Worm (Caenorhabditis elegans) whole organism, L4/young adult: ENCODE measurements around the gene C55C3.3.

Experiments used
- W03F9.2 ChIP-seq: fragments of 150-350 bp; optimal IDR thresholded peaks from 2 replicates; lab custom pipeline; 2014; ENCODE audit warnings: missing biosample characterization, missing genetic modification characterization
- dao-5 ChIP-seq: sonication (generic microtip); optimal IDR thresholded peaks from 2 replicates; lab custom pipeline; 2016; ENCODE audit warnings: missing genotype, missing genetic modification characterization, moderate library complexity, missing compliant biosample characterization
- him-1 ChIP-seq: sonication (generic microtip); optimal IDR thresholded peaks from 2 replicates; lab custom pipeline; 2016; ENCODE audit warnings: missing genotype, missing genetic modification reagents, missing genetic modification characterization, missing compliant biosample characterization

DNA sequence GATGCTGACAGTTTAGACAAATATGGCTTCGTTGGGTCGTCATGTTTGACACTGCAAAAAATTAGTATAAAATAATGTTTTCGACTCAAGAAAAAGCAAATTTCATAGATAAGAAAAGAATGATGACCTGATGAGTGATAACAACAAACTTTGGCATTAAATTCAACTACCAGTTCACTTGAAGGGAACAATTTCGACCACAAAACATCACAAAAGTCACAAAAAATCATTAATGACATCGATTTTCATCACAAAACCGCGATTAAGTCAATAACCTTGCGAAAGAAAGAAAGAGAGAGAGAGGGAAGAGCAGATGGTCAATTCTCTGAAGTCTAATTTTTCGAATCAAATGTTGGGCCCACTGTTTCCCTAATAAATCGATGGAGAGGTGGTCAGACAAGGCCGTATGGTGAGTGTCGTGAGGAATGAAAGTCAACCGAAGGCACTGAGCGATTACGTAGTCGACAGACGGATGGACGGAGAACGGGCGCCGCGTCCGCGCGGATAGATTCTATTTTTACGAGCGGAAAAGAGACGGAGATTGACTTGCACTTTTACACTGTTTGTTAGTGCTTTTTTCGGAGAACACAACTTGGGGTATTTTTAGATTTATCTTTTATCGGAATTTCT is 20.6 kb upstream of the C55C3.3 start, which contains the start of gene bec-1:
- TF ChIP-seq him-1 (tag; lab: Kevin White, UChicago) (no peak), dao-5 (tag; lab: Kevin White, UChicago) (no peak), W03F9.2 (tag; lab: Kevin White, UChicago) (no peak)
